Worm (Caenorhabditis elegans): Measurements from ENCODE around the gene F53B3.6.

DNA sequence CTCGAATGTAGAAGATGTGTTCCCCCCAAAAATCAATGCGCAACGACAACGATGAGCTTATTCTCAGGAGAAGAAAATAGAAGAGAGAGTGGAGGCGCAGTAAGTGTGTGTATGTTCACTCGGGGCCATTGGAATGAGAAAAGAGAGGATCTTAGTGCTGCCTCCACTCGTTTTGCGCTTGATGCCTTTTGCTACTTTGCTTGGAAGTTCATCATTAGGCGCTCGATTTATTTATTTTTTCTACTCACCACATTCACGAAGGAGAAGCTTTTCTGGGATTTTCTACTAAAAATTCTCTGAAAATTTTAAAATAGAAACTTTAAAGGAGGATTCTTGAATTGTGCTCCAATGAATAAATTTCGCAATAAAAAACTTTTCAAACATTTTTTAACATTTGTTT lies 34.2 kb downstream of the F53B3.6 start, which contains the start of gene F52B10.3:
- TF ChIP-seq W03F9.2 (tag; optimal IDR thresholded peaks at IDR 0.05) = no peak
- TF ChIP-seq dao-5 (tag; optimal IDR thresholded peaks at IDR 0.05) = no peak
- TF ChIP-seq him-1 (tag; optimal IDR thresholded peaks at IDR 0.05) = no peak

All from whole organism, L4/young adult.